Worm (Caenorhabditis elegans) whole organism, young adult: ENCODE data around the gene nstp-3.
A peak's percentile ranks its signal among the peaks of the same experiment; 100 is the strongest.

Source experiments
- B0336.3 ChIP-seq: fragments of 200-800 bp; sonication (Bioruptor generic); IDR thresholded peaks from 2 replicates; pipeline ENCODE4 v1.3.6; 2022; ENCODE audit warnings: missing genetic modification characterization, missing compliant biosample characterization
- F10E7.11 ChIP-seq: sonication (generic microtip); optimal IDR thresholded peaks from 2 replicates; lab custom pipeline; 2017; ENCODE audit warnings: mild to moderate bottlenecking, missing genetic modification characterization, moderate library complexity, missing compliant biosample characterization
- F23B12.7 ChIP-seq: sonication (generic microtip); optimal IDR thresholded peaks from 2 replicates; lab custom pipeline; 2017; ENCODE audit warnings: missing genetic modification characterization, mild to moderate bottlenecking, missing compliant biosample characterization, antibody characterized with exemption, moderate library complexity; ENCODE audit not compliant: insufficient read depth
- F33H1.4 ChIP-seq: fragments of 200-800 bp; sonication (Bioruptor generic); IDR thresholded peaks from 2 replicates; pipeline ENCODE4 v1.3.6; 2022; ENCODE audit warnings: missing genetic modification reagents, missing genetic modification characterization, missing compliant biosample characterization
- F52B5.7 ChIP-seq: sonication (generic microtip); optimal IDR thresholded peaks from 2 replicates; lab custom pipeline; 2016; ENCODE audit warnings: mild to moderate bottlenecking, missing genetic modification characterization, missing compliant biosample characterization
- F55B11.4 ChIP-seq: sonication (generic microtip); optimal IDR thresholded peaks from 2 replicates; lab custom pipeline; 2016; ENCODE audit warnings: missing compliant biosample characterization, missing genetic modification characterization, borderline replicate concordance; ENCODE audit not compliant: insufficient read depth
- T07F8.4 ChIP-seq: sonication (generic microtip); optimal IDR thresholded peaks from 2 replicates; lab custom pipeline; 2016; ENCODE audit warnings: mild to moderate bottlenecking, missing genetic modification characterization, moderate library complexity, missing compliant biosample characterization
- Y53G8AR.9 ChIP-seq: fragments of 200-800 bp; sonication (Bioruptor generic); conservative IDR thresholded peaks from 2 replicates; pipeline ENCODE4 v1.3.6; 2022; ENCODE audit warnings: missing genetic modification reagents, missing genetic modification characterization, missing compliant biosample characterization
- Y56A3A.18 ChIP-seq: fragments of 200-800 bp; sonication (Bioruptor generic); IDR thresholded peaks from 2 replicates; pipeline ENCODE4 v1.3.6; 2022; ENCODE audit warnings: missing genetic modification reagents, missing genetic modification characterization, missing compliant biosample characterization
- Y67H2A.10 ChIP-seq: fragments of 200-800 bp; sonication (Bioruptor generic); conservative IDR thresholded peaks from 2 replicates; pipeline ENCODE4 v1.3.6; 2022; ENCODE audit warnings: missing genetic modification reagents, missing genetic modification characterization, missing compliant biosample characterization
- Y79H2A.3 ChIP-seq: fragments of 200-800 bp; sonication (Bioruptor generic); conservative IDR thresholded peaks from 2 replicates; pipeline ENCODE4 v1.3.6; 2022; ENCODE audit warnings: missing genetic modification reagents, missing genetic modification characterization, missing compliant biosample characterization
- Y95B8A.8 ChIP-seq: fragments of 200-800 bp; sonication (Bioruptor generic); IDR thresholded peaks from 2 replicates; pipeline ENCODE4 v1.3.6; 2022; ENCODE audit warnings: missing genetic modification reagents, missing genetic modification characterization, missing compliant biosample characterization
- ZK185.1 ChIP-seq: sonication (generic microtip); optimal IDR thresholded peaks from 2 replicates; lab custom pipeline; 2016; ENCODE audit warnings: mild to moderate bottlenecking, missing genetic modification characterization, missing compliant biosample characterization; ENCODE audit not compliant: poor library complexity, severe bottlenecking
- aptf-3 ChIP-seq: fragments of 200-800 bp; sonication (Bioruptor generic); IDR thresholded peaks from 2 replicates; pipeline ENCODE4 v1.3.6; 2022; ENCODE audit warnings: missing genetic modification characterization, missing compliant biosample characterization
- athp-1 ChIP-seq: sonication (generic microtip); optimal IDR thresholded peaks from 2 replicates; lab custom pipeline; 2017; ENCODE audit warnings: mild to moderate bottlenecking, missing genetic modification characterization, missing compliant biosample characterization
- ceh-27 ChIP-seq: fragments of 200-800 bp; sonication (Bioruptor generic); optimal IDR thresholded peaks from 2 replicates; lab custom pipeline; 2018; ENCODE audit warnings: mild to moderate bottlenecking, missing genetic modification characterization, moderate library complexity, missing compliant biosample characterization
- ceh-40 ChIP-seq: fragments of 200-800 bp; sonication (Bioruptor generic); IDR thresholded peaks from 2 replicates; pipeline ENCODE4 v1.3.6; 2022; ENCODE audit warnings: missing genetic modification characterization, missing compliant biosample characterization
- die-1 ChIP-seq: sonication (generic microtip); optimal IDR thresholded peaks from 2 replicates; lab custom pipeline; 2016; ENCODE audit warnings: missing genotype, mild to moderate bottlenecking, missing genetic modification characterization, missing compliant biosample characterization
- dox-1 ChIP-seq: fragments of 200-800 bp; sonication (Bioruptor generic); IDR thresholded peaks from 2 replicates; pipeline ENCODE4 v1.3.6; 2022; ENCODE audit warnings: missing genetic modification reagents, missing genetic modification characterization, missing compliant biosample characterization
- dpff-1 ChIP-seq: sonication (generic microtip); optimal IDR thresholded peaks from 2 replicates; lab custom pipeline; 2017; ENCODE audit warnings: mild to moderate bottlenecking, missing genetic modification characterization, missing compliant biosample characterization
- egrh-3 ChIP-seq: fragments of 200-800 bp; sonication (Bioruptor generic); IDR thresholded peaks from 2 replicates; pipeline ENCODE4 v1.3.6; 2022; ENCODE audit warnings: missing genetic modification reagents, missing genetic modification characterization, missing compliant biosample characterization
- ekl-4 ChIP-seq: fragments of 200-800 bp; sonication (Bioruptor generic); IDR thresholded peaks from 2 replicates; pipeline ENCODE4 v1.3.6; 2022; ENCODE audit warnings: missing genetic modification reagents, missing genetic modification characterization, missing compliant biosample characterization
- fkh-3 ChIP-seq: sonication (generic microtip); optimal IDR thresholded peaks from 2 replicates; lab custom pipeline; 2016; ENCODE audit warnings: mild to moderate bottlenecking, missing genetic modification characterization, missing compliant biosample characterization
- hlh-26 ChIP-seq: fragments of 200-800 bp; sonication (Bioruptor generic); conservative IDR thresholded peaks from 2 replicates; pipeline ENCODE4 v1.3.6; 2022; ENCODE audit warnings: missing genetic modification reagents, missing genetic modification characterization, missing compliant biosample characterization
- hmg-1.2 ChIP-seq: fragments of 200-800 bp; sonication (Bioruptor generic); IDR thresholded peaks from 2 replicates; pipeline ENCODE4 v1.3.6; 2022; ENCODE audit warnings: missing genetic modification reagents, missing genetic modification characterization, missing compliant biosample characterization
- lin-26 ChIP-seq: fragments of 200-800 bp; sonication (Bioruptor generic); IDR thresholded peaks from 2 replicates; pipeline ENCODE4 v1.3.6; 2022; ENCODE audit warnings: missing genetic modification reagents, missing genetic modification characterization, missing compliant biosample characterization
- lsl-1 ChIP-seq: fragments of 200-800 bp; sonication (Bioruptor generic); optimal IDR thresholded peaks from 2 replicates; lab custom pipeline; 2018; ENCODE audit warnings: mild to moderate bottlenecking, missing genetic modification characterization, moderate library complexity, missing compliant biosample characterization
- lsy-27 ChIP-seq: sonication (generic microtip); optimal IDR thresholded peaks from 2 replicates; lab custom pipeline; 2017; ENCODE audit warnings: missing genetic modification characterization, mild to moderate bottlenecking, missing compliant biosample characterization, antibody characterized with exemption, missing genotype, borderline replicate concordance; ENCODE audit not compliant: insufficient read depth
- madf-10 ChIP-seq: sonication (generic microtip); optimal IDR thresholded peaks from 2 replicates; lab custom pipeline; 2016; ENCODE audit warnings: mild to moderate bottlenecking, missing genetic modification characterization, missing compliant biosample characterization
- madf-3 ChIP-seq: fragments of 200-800 bp; sonication (Bioruptor generic); IDR thresholded peaks from 2 replicates; pipeline ENCODE4 v1.3.6; 2022; ENCODE audit warnings: missing genetic modification reagents, missing genetic modification characterization, missing compliant biosample characterization
- mcd-1 ChIP-seq: fragments of 200-800 bp; sonication (Bioruptor generic); IDR thresholded peaks from 2 replicates; pipeline ENCODE4 v1.3.6; 2022; ENCODE audit warnings: missing genetic modification reagents, missing genetic modification characterization, missing compliant biosample characterization
- mxl-1 ChIP-seq: sonication (generic microtip); optimal IDR thresholded peaks from 2 replicates; lab custom pipeline; 2016; ENCODE audit warnings: missing genetic modification characterization, missing compliant biosample characterization
- nfyb-1 ChIP-seq: fragments of 200-800 bp; sonication (Bioruptor generic); IDR thresholded peaks from 2 replicates; pipeline ENCODE4 v1.3.6; 2022; ENCODE audit warnings: missing genetic modification reagents, missing genetic modification characterization, missing compliant biosample characterization
- nhr-120 ChIP-seq: fragments of 200-800 bp; sonication (Bioruptor generic); IDR thresholded peaks from 2 replicates; pipeline ENCODE4 v1.3.6; 2022; ENCODE audit warnings: missing genetic modification characterization, missing compliant biosample characterization
- nhr-27 ChIP-seq: fragments of 200-800 bp; sonication (Bioruptor generic); optimal IDR thresholded peaks from 2 replicates; lab custom pipeline; 2018; ENCODE audit warnings: mild to moderate bottlenecking, missing genetic modification characterization, moderate library complexity, missing compliant biosample characterization
- rec-8 ChIP-seq, 2 experiments: sonication (generic microtip); optimal IDR thresholded peaks; 2 replicates each; lab custom pipeline; 2016; ENCODE audit warnings: mild to moderate bottlenecking in 2 of 2, missing genetic modification characterization in 2 of 2, missing genetic modification reagents in 2 of 2, missing genotype in 2 of 2, missing biosample characterization in 1 of 2, missing compliant biosample characterization in 1 of 2, moderate library complexity in 1 of 2
- snpc-1.3 ChIP-seq: sonication (generic microtip); optimal IDR thresholded peaks from 2 replicates; lab custom pipeline; 2017; ENCODE audit warnings: missing genetic modification characterization, mild to moderate bottlenecking, missing compliant biosample characterization, antibody characterized with exemption, moderate library complexity, missing genotype, missing genetic modification reagents; ENCODE audit not compliant: insufficient read depth
- somi-1 ChIP-seq: fragments of 200-800 bp; sonication (Bioruptor generic); optimal IDR thresholded peaks from 2 replicates; lab custom pipeline; 2018; ENCODE audit warnings: mild to moderate bottlenecking, missing genetic modification characterization, missing compliant biosample characterization
- tlf-1 ChIP-seq: fragments of 200-800 bp; sonication (Bioruptor generic); optimal IDR thresholded peaks from 2 replicates; lab custom pipeline; 2018; ENCODE audit warnings: mild to moderate bottlenecking, missing genetic modification characterization, missing compliant biosample characterization
- xnd-1 ChIP-seq: sonication (generic microtip); optimal IDR thresholded peaks from 2 replicates; lab custom pipeline; 2016; ENCODE audit warnings: missing genotype, missing genetic modification reagents, missing genetic modification characterization, missing compliant biosample characterization
- ztf-22 ChIP-seq: fragments of 200-800 bp; sonication (Bioruptor generic); optimal IDR thresholded peaks from 2 replicates; lab custom pipeline; 2018; ENCODE audit warnings: mild to moderate bottlenecking, missing genetic modification characterization, moderate library complexity, missing compliant biosample characterization
- ztf-26 ChIP-seq: sonication (generic microtip); optimal IDR thresholded peaks from 2 replicates; lab custom pipeline; 2017; ENCODE audit warnings: missing genetic modification characterization, missing compliant biosample characterization
- ztf-3 ChIP-seq: fragments of 200-800 bp; sonication (Bioruptor generic); optimal IDR thresholded peaks from 2 replicates; lab custom pipeline; 2018; ENCODE audit warnings: mild to moderate bottlenecking, missing genetic modification characterization, missing compliant biosample characterization

The nstp-3 gene

DNA sequence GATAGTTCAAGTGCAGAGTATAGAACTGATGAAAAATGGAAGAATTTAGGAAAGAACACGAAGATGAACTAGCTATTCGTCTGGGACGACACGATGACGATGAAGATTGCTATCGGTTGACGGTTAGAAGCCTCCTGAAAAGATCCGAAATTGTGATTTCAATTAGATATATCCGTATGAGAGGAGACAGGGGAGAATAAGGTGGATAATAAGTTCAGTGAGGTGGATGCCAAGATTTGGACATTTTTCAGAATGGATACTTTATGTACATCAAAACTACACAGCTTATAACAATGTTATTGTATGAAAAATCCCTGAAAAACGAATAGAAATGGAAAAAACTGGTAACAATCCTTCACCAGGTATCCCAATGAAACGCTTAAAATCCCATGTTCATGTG is at the start of gene nstp-3:
Gene nstp-3, minus strand, starts transcription at position 101 of the 400 bp plus-strand sequence.
- TF ChIP-seq ztf-26 (tag; lab: Kevin White, UChicago) (no peak), aptf-3 (GFP tag; lab: Robert Waterston, UW) (no peak), tlf-1 (GFP tag; lab: Kevin White, UChicago) (no peak), madf-10 (no peak), dpff-1 (no peak), Y79H2A.3 (GFP tag; lab: Robert Waterston, UW) (no peak)

DNA sequence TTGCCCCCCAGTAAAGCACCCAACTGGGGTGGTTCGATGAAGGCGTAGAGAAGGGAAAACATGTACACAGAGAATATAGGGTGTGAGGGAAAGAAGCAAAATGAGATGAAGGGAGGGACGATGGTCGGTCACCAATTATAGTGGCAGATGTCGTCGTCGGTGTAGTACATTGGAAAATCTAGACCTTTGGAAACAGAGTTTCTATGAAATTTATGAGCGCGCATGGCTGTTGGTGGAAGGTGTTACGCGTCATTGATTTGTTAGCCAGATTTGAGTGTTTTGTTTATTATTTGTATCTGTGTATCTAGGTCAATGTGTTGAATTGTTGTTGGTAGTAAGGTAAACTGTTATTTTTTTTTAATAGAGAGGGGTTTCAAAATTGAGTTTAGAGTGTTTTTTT is 48.7 kb upstream of the nstp-3 start:
- TF ChIP-seq dox-1 = 0 out of 2 replicates have a peak, but pooled peaks have one; percentile 29
- peak; percentile 19; the same call in 1 of the 2 replicates for TF ChIP-seq hmg-1.2 (GFP tag; lab: Robert Waterston, UW)
- no peak for TF ChIP-seq lsl-1 (GFP tag; lab: Kevin White, UChicago)

ce11 chrV:5845669-5846189 is 47.7 kb upstream of the nstp-3 start, which contains the start of gene F26F12.3:
TSS of gene F26F12.3 (minus strand) at chrV:5845719.
- TF ChIP-seq ceh-27 (GFP tag; lab: Kevin White, UChicago) (peak; percentile 46), mcd-1 (GFP tag; lab: Robert Waterston, UW) (peak; percentile 50; the same call in 1 of the 2 replicates), Y79H2A.3 (GFP tag; lab: Robert Waterston, UW) (no peak), nfyb-1 (GFP tag; lab: Robert Waterston, UW) (peak; percentile 52), athp-1 (tag; lab: Kevin White, UChicago) (peak; percentile 25), ceh-40 (GFP tag; lab: Robert Waterston, UW) (no peak), nhr-120 (GFP tag; lab: Robert Waterston, UW) (no peak), madf-10 (peak; percentile 47), fkh-3 (tag; lab: Kevin White, UChicago) (no peak), Y56A3A.18 (peak; percentile 66; the same call in 1 of the 2 replicates), Y53G8AR.9 (GFP tag; lab: Robert Waterston, UW) (peak; percentile 49; the same call in 1 of the 2 replicates), dox-1 (peak; percentile 81), F52B5.7 (no peak), xnd-1 (tag; lab: Kevin White, UChicago) (no peak), F33H1.4 (GFP tag; lab: Robert Waterston, UW) (no peak), die-1 (tag; lab: Kevin White, UChicago) (peak; percentile 47), Y95B8A.8 (no peak), ekl-4 (GFP tag; lab: Robert Waterston, UW) (0 out of 2 replicates have a peak, but pooled peaks have one; percentile 20), somi-1 (peak; percentile 32), snpc-1.3 (tag; lab: Kevin White, UChicago) (no peak), lsy-27 (tag; lab: Kevin White, UChicago) (no peak), tlf-1 (GFP tag; lab: Kevin White, UChicago) (no peak), madf-3 (no peak), ztf-22 (GFP tag; lab: Kevin White, UChicago) (peak; percentile 45), lin-26 (no peak), nhr-27 (tag; lab: Kevin White, UChicago) (no peak), F23B12.7 (tag; lab: Kevin White, UChicago) (no peak), hlh-26 (GFP tag; lab: Robert Waterston, UW) (no peak), egrh-3 (GFP tag; lab: Robert Waterston, UW) (peak; percentile 62; the same call in 1 of the 2 replicates), rec-8 (tag; optimal IDR thresholded peaks at IDR 0.05; lab: Kevin White, UChicago) (no peak), T07F8.4 (no peak), Y67H2A.10 (GFP tag; lab: Robert Waterston, UW) (no peak), ZK185.1 (tag; lab: Kevin White, UChicago) (no peak), mxl-1 (tag; lab: Kevin White, UChicago) (no peak), ztf-3 (no peak), F10E7.11 (tag; lab: Kevin White, UChicago) (no peak), F55B11.4 (tag; lab: Kevin White, UChicago) (no peak), B0336.3 (GFP tag; lab: Robert Waterston, UW) (peak; percentile 66; the same call in 1 of the 2 replicates)
